Fruit fly (Drosophila melanogaster) whole organism, embryonic: ENCODE results near the gene Hsp70Ab.

Experiments
- Abd-B ChIP-seq: fragments of 200-800 bp; sonication (Bioruptor generic); optimal IDR thresholded peaks from 2 replicates; lab custom pipeline; 2018; ENCODE audit warnings: missing biosample characterization, mild to moderate bottlenecking, missing genetic modification characterization, moderate library complexity
- Blimp-1 ChIP-seq: fragments of 200-800 bp; sonication (Bioruptor generic); optimal IDR thresholded peaks from 3 replicates; lab custom pipeline; 2018; ENCODE audit warnings: missing biosample characterization, missing genetic modification characterization, mild to moderate bottlenecking, moderate library complexity, missing genetic modification reagents
- CG10366 ChIP-seq: fragments of 200-800 bp; sonication (Bioruptor generic); IDR thresholded peaks from 2 replicates; pipeline ENCODE4 v1.3.6; 2022; ENCODE audit warnings: missing biosample characterization, missing genetic modification characterization
- CG10565 ChIP-seq: fragments of 200-800 bp; sonication (Bioruptor generic); optimal IDR thresholded peaks from 3 replicates; lab custom pipeline; 2016; ENCODE audit warnings: missing biosample characterization, mild to moderate bottlenecking, missing genetic modification characterization
- CG10959 ChIP-seq: fragments of 200-800 bp; sonication (Bioruptor generic); IDR thresholded peaks from 2 replicates; pipeline ENCODE4 v1.3.6; 2022; ENCODE audit warnings: missing biosample characterization, missing genetic modification characterization
- CG11247 ChIP-seq: fragments of 200-800 bp; sonication (Bioruptor generic); IDR thresholded peaks from 2 replicates; pipeline ENCODE4 v1.3.6; 2022; ENCODE audit warnings: missing biosample characterization, missing genetic modification characterization
- CG12236 ChIP-seq: fragments of 200-800 bp; sonication (Bioruptor generic); optimal IDR thresholded peaks from 2 replicates; lab custom pipeline; 2016; ENCODE audit warnings: missing biosample characterization, missing genetic modification characterization
- CG1233 ChIP-seq: fragments of 200-800 bp; sonication (Bioruptor generic); optimal IDR thresholded peaks from 4 replicates; lab custom pipeline; 2018; ENCODE audit warnings: missing biosample characterization, mild to moderate bottlenecking, missing genetic modification characterization
- CG12769 ChIP-seq: fragments of 200-800 bp; sonication (Bioruptor generic); optimal IDR thresholded peaks from 2 replicates; lab custom pipeline; 2019; ENCODE audit warnings: missing biosample characterization, mild to moderate bottlenecking, missing genetic modification characterization, moderate library complexity
- CG13123 ChIP-seq: fragments of 200-800 bp; sonication (Bioruptor generic); optimal IDR thresholded peaks from 2 replicates; lab custom pipeline; 2016; ENCODE audit warnings: missing biosample characterization, missing genetic modification characterization
- CG17361 ChIP-seq: fragments of 200-800 bp; sonication (Bioruptor generic); IDR thresholded peaks from 3 replicates; pipeline ENCODE4 v1.3.6; 2022; ENCODE audit warnings: missing biosample characterization, missing genetic modification characterization
- CG17829 ChIP-seq: fragments of 200-800 bp; optimal IDR thresholded peaks from 2 replicates; lab custom pipeline; 2019; ENCODE audit warnings: missing biosample characterization, mild to moderate bottlenecking, missing genetic modification characterization, moderate library complexity
- CG18262 ChIP-seq: fragments of 200-800 bp; optimal IDR thresholded peaks from 3 replicates; lab custom pipeline; 2019; ENCODE audit warnings: missing biosample characterization, mild to moderate bottlenecking, missing genetic modification characterization, moderate library complexity
- CG2116 ChIP-seq: fragments of 200-800 bp; sonication (Bioruptor generic); optimal IDR thresholded peaks from 3 replicates; lab custom pipeline; 2018; ENCODE audit warnings: missing biosample characterization, mild to moderate bottlenecking, missing genetic modification characterization
- CG2199 ChIP-seq: fragments of 200-800 bp; sonication (Bioruptor generic); IDR thresholded peaks from 3 replicates; pipeline ENCODE4 v1.3.6; 2022; ENCODE audit warnings: missing biosample characterization, missing genetic modification characterization
- CG31224 ChIP-seq: fragments of 200-800 bp; sonication (Bioruptor generic); IDR thresholded peaks from 2 replicates; pipeline ENCODE4 v1.3.6; 2022; ENCODE audit warnings: missing biosample characterization, missing genetic modification characterization
- CG4424 ChIP-seq: fragments of 200-800 bp; sonication (Bioruptor generic); optimal IDR thresholded peaks from 3 replicates; lab custom pipeline; 2016; ENCODE audit warnings: missing biosample characterization, missing genetic modification characterization
- CG6791 ChIP-seq: fragments of 200-800 bp; sonication (Bioruptor generic); IDR thresholded peaks from 3 replicates; pipeline ENCODE4 v1.3.6; 2022; ENCODE audit warnings: missing biosample characterization, missing genetic modification characterization; ENCODE audit not compliant: partially characterized antibody
- CG7839 ChIP-seq: fragments of 200-800 bp; sonication (Bioruptor generic); optimal IDR thresholded peaks from 3 replicates; lab custom pipeline; 2018; ENCODE audit warnings: missing biosample characterization, mild to moderate bottlenecking, missing genetic modification characterization, moderate library complexity
- CG8290 ChIP-seq, 3 experiments: fragments of 200-800 bp; sonication (Bioruptor generic); optimal IDR thresholded peaks; 2 replicates each; lab custom pipeline; 2016 to 2019; ENCODE audit warnings: missing biosample characterization in 3 of 3, missing genetic modification characterization in 3 of 3, mild to moderate bottlenecking in 2 of 3, moderate library complexity in 1 of 3
- D19A ChIP-seq: fragments of 200-800 bp; optimal IDR thresholded peaks from 3 replicates; lab custom pipeline; 2019; ENCODE audit warnings: missing biosample characterization, mild to moderate bottlenecking, missing genetic modification characterization, moderate library complexity
- Dip2 ChIP-seq: fragments of 200-800 bp; sonication (Bioruptor generic); IDR thresholded peaks from 2 replicates; pipeline ENCODE4 v1.3.6; 2022; ENCODE audit warnings: missing biosample characterization, missing genetic modification characterization
- Eip74EF ChIP-seq, 2 experiments: fragments of 200-800 bp in 1 of 2; fragments of >200 bp in 1 of 2; sonication (Bioruptor generic) in 1 of 2; optimal IDR thresholded peaks; 2 replicates each; lab custom pipeline; 2017 to 2019; ENCODE audit warnings: missing biosample characterization in 2 of 2, missing genetic modification characterization in 2 of 2, mild to moderate bottlenecking in 1 of 2, moderate library complexity in 1 of 2
- Fer1 ChIP-seq: fragments of 200-800 bp; sonication (Bioruptor generic); optimal IDR thresholded peaks from 2 replicates; lab custom pipeline; 2017; ENCODE audit warnings: missing biosample characterization, mild to moderate bottlenecking, missing genetic modification characterization
- Gsc ChIP-seq: fragments of 200-800 bp; sonication (Bioruptor generic); IDR thresholded peaks from 2 replicates; pipeline ENCODE4 v1.3.6; 2022; ENCODE audit warnings: missing biosample characterization, missing genetic modification characterization
- H15 ChIP-seq: fragments of 200-800 bp; sonication (Bioruptor generic); IDR thresholded peaks from 3 replicates; pipeline ENCODE4 v1.3.6; 2022; ENCODE audit warnings: missing biosample characterization, missing genetic modification characterization
- Hmx ChIP-seq: fragments of 200-800 bp; sonication (Bioruptor generic); optimal IDR thresholded peaks from 2 replicates; lab custom pipeline; 2016; ENCODE audit warnings: missing biosample characterization, missing genetic modification characterization
- Lhr ChIP-seq: fragments of 200-800 bp; sonication (Bioruptor generic); optimal IDR thresholded peaks from 3 replicates; lab custom pipeline; 2017; ENCODE audit warnings: mild to moderate bottlenecking, missing biosample characterization, missing genetic modification reagents, missing genetic modification characterization
- Med ChIP-seq: fragments of 200-800 bp; sonication (Bioruptor generic); peaks from one replicate; lab custom pipeline; 2016; ENCODE audit warnings: missing biosample characterization, missing genetic modification characterization, mild to moderate bottlenecking, inconsistent platforms, moderate library complexity
- NfI ChIP-seq: fragments of 200-800 bp; sonication (Bioruptor generic); optimal IDR thresholded peaks from 3 replicates; lab custom pipeline; 2018; ENCODE audit warnings: missing biosample characterization, mild to moderate bottlenecking, missing genetic modification characterization, moderate library complexity
- Sry-δ ChIP-seq: fragments of 200-800 bp; sonication (Bioruptor generic); optimal IDR thresholded peaks from 2 replicates; lab custom pipeline; 2016; ENCODE audit warnings: missing biosample characterization, missing genetic modification characterization
- cas ChIP-seq: fragments of 200-800 bp; sonication (Bioruptor generic); IDR thresholded peaks from 2 replicates; pipeline ENCODE4 v1.3.6; 2022; ENCODE audit warnings: missing biosample characterization, missing genetic modification characterization
- chinmo ChIP-seq: fragments of 200-800 bp; sonication (Bioruptor generic); IDR thresholded peaks from 4 replicates; pipeline ENCODE4 v1.3.6; 2022; ENCODE audit warnings: missing biosample characterization, missing genetic modification characterization; ENCODE audit not compliant: partially characterized antibody
- ci ChIP-seq: fragments of 200-800 bp; sonication (Bioruptor generic); IDR thresholded peaks from 3 replicates; pipeline ENCODE4 v1.3.6; 2022; ENCODE audit warnings: missing biosample characterization, missing genetic modification characterization
- croc ChIP-seq: fragments of 200-800 bp; sonication (Bioruptor generic); conservative IDR thresholded peaks from 3 replicates; pipeline ENCODE4 v1.3.6; 2022; ENCODE audit warnings: missing biosample characterization, missing genetic modification characterization
- dmrt11E ChIP-seq: fragments of 200-800 bp; sonication (Bioruptor generic); optimal IDR thresholded peaks from 3 replicates; lab custom pipeline; 2018; ENCODE audit warnings: missing biosample characterization, mild to moderate bottlenecking, missing genetic modification characterization, moderate library complexity
- emc ChIP-seq: fragments of 200-800 bp; sonication (Bioruptor generic); optimal IDR thresholded peaks from 2 replicates; lab custom pipeline; 2016; ENCODE audit warnings: missing biosample characterization, missing genetic modification characterization
- fu2 ChIP-seq: fragments of 200-800 bp; sonication (Bioruptor generic); optimal IDR thresholded peaks from 2 replicates; lab custom pipeline; 2016; ENCODE audit warnings: missing biosample characterization, missing genetic modification characterization
- lmd ChIP-seq: fragments of 200-800 bp; sonication (Bioruptor generic); IDR thresholded peaks from 2 replicates; pipeline ENCODE4 v1.3.6; 2022; ENCODE audit warnings: missing biosample characterization, missing genetic modification characterization
- otp ChIP-seq: fragments of 200-800 bp; sonication (Bioruptor generic); IDR thresholded peaks from 3 replicates; pipeline ENCODE4, ENCODE4 v1.3.6; 2022; ENCODE audit warnings: missing biosample characterization, missing genetic modification characterization
- pb ChIP-seq: fragments of 200-800 bp; sonication (Bioruptor generic); optimal IDR thresholded peaks from 3 replicates; lab custom pipeline; 2016; ENCODE audit warnings: missing biosample characterization, missing genetic modification characterization
- peb ChIP-seq: fragments of 200-800 bp; sonication (Bioruptor generic); IDR thresholded peaks from 2 replicates; pipeline ENCODE4 v1.3.6; 2022; ENCODE audit warnings: missing biosample characterization, missing genetic modification characterization
- pho ChIP-seq: fragments of 200-800 bp; sonication (Bioruptor generic); optimal IDR thresholded peaks from 2 replicates; lab custom pipeline; 2016; ENCODE audit warnings: missing biosample characterization, missing genetic modification characterization
- repo ChIP-seq: fragments of 200-800 bp; sonication (Bioruptor generic); optimal IDR thresholded peaks from 2 replicates; lab custom pipeline; 2016; ENCODE audit warnings: missing biosample characterization, missing genetic modification characterization
- sens ChIP-seq: fragments of 200-800 bp; sonication (Bioruptor generic); peaks from one replicate; lab custom pipeline; 2016; ENCODE audit warnings: missing biosample characterization, missing genetic modification characterization
- tap ChIP-seq: fragments of 200-800 bp; optimal IDR thresholded peaks from 3 replicates; lab custom pipeline; 2019; ENCODE audit warnings: missing biosample characterization, mild to moderate bottlenecking, missing genetic modification characterization, moderate library complexity
- zen ChIP-seq: fragments of 200-800 bp; sonication (Bioruptor generic); optimal IDR thresholded peaks from 3 replicates; lab custom pipeline; 2018; ENCODE audit warnings: missing biosample characterization, mild to moderate bottlenecking, missing genetic modification characterization, moderate library complexity

Hsp70Ab gene

dm6 chr3R:11941116-11941515 is 17.2 kb upstream of the Hsp70Ab start:
- TF ChIP-seq CG10565 (GFP tag; lab: Kevin White, UChicago) (no peak), otp (GFP tag; lab: Robert Waterston, UW) (0 out of 3 replicates have a peak, but pooled peaks have one; percentile 10), Blimp-1 (GFP tag; lab: Kevin White, UChicago) (peak; percentile 81), chinmo (GFP tag; lab: Robert Waterston, UW) (0 out of 4 replicates have a peak, but pooled peaks have one; percentile 27)

dm6 chr3R:11945450-11946317 is 12.7 kb upstream of the Hsp70Ab start:
- TF ChIP-seq D19A (tag; lab: Kevin White, UChicago) (no peak), CG2116 (GFP tag; lab: Kevin White, UChicago) (no peak), CG4424 (GFP tag; lab: Kevin White, UChicago) (no peak), CG10366 (no peak), chinmo (GFP tag; lab: Robert Waterston, UW) (peak; percentile 84), CG11247 (GFP tag; lab: Robert Waterston, UW) (no peak), lmd (GFP tag; lab: Robert Waterston, UW) (no peak), cas (no peak), fu2 (no peak), repo (no peak), CG6791 (GFP tag; lab: Robert Waterston, UW) (no peak), Dip2 (GFP tag; lab: Robert Waterston, UW) (no peak), Sry-δ (GFP tag; lab: Kevin White, UChicago) (no peak), CG8290 (GFP tag; optimal IDR thresholded peaks at IDR 0.05; lab: Kevin White, UChicago) (no peak), CG8290 (tag; optimal IDR thresholded peaks at IDR 0.05; lab: Kevin White, UChicago) (no peak), Gsc (no peak), CG31224 (GFP tag; lab: Robert Waterston, UW) (peak; percentile 26; the same call in 1 of the 2 replicates), Med (GFP tag; lab: Kevin White, UChicago) (peak; percentile 58), CG2199 (no peak), Hmx (GFP tag; lab: Kevin White, UChicago) (no peak), CG7839 (tag; lab: Kevin White, UChicago) (no peak), pb (GFP tag; lab: Kevin White, UChicago) (no peak), Lhr (GFP tag; lab: Kevin White, UChicago) (no peak), CG1233 (GFP tag; lab: Kevin White, UChicago) (no peak), CG17829 (no peak), croc (GFP tag; lab: Robert Waterston, UW) (no peak), zen (tag; lab: Kevin White, UChicago) (no peak), dmrt11E (tag; lab: Kevin White, UChicago) (no peak), sens (GFP tag; lab: Kevin White, UChicago) (peak; percentile 67), Fer1 (GFP tag; lab: Kevin White, UChicago) (no peak), CG12236 (GFP tag; lab: Kevin White, UChicago) (no peak), emc (GFP tag; lab: Kevin White, UChicago) (no peak), ci (0 out of 3 replicates have a peak, but pooled peaks have one; percentile 32), pho (GFP tag; lab: Kevin White, UChicago) (no peak), otp (GFP tag; lab: Robert Waterston, UW) (no peak), NfI (no peak), CG18262 (tag; lab: Kevin White, UChicago) (no peak), Abd-B (GFP tag; lab: Kevin White, UChicago) (no peak), CG12769 (tag; lab: Kevin White, UChicago) (peak; percentile 81), Eip74EF (GFP tag; optimal IDR thresholded peaks at IDR 0.05; lab: Kevin White, UChicago) (peak in 1 of 2 experiments; percentile 62), CG13123 (GFP tag; lab: Kevin White, UChicago) (no peak), CG10959 (GFP tag; lab: Robert Waterston, UW) (no peak), tap (tag; lab: Kevin White, UChicago) (no peak), CG17361 (GFP tag; lab: Robert Waterston, UW) (no peak), peb (GFP tag; lab: Robert Waterston, UW) (no peak), H15 (GFP tag; lab: Robert Waterston, UW) (no peak)
